Worm (Caenorhabditis elegans): ENCODE data around the gene C11H1.5.
A peak's percentile ranks its signal among the peaks of the same experiment; 100 is the strongest.

The C11H1.5 gene

ce11 chrX:14309656-14310055 is 6.7 kb upstream of the C11H1.5 start:
- TF ChIP-seq unc-62 (GFP tag; optimal IDR thresholded peaks at IDR 0.05) (no peak), mcd-1 (GFP tag; IDR thresholded peaks at IDR 0.05) (no peak), madf-6 (GFP tag; IDR thresholded peaks at IDR 0.05) (no peak)

- TF ChIP-seq mxl-1 (tag; optimal IDR thresholded peaks at IDR 0.05): no peak
- no peak for TF ChIP-seq mes-4 (tag; optimal IDR thresholded peaks at IDR 0.05)
- TF ChIP-seq dox-1 (GFP tag; IDR thresholded peaks at IDR 0.05): no peak
- no peak for TF ChIP-seq nfya-1 (tag; optimal IDR thresholded peaks at IDR 0.05; ENCODE audit: borderline replicate concordance, insufficient read depth)
- no peak for TF ChIP-seq Y53G8AR.9 (GFP tag; conservative IDR thresholded peaks at IDR 0.05)
- no peak for TF ChIP-seq ztf-26 (tag; optimal IDR thresholded peaks at IDR 0.05)
- TF ChIP-seq athp-1 (tag; optimal IDR thresholded peaks at IDR 0.05): no peak
- TF ChIP-seq akir-1 (GFP tag; optimal IDR thresholded peaks at IDR 0.05): no peak
- no peak for TF ChIP-seq nhr-80 (tag; optimal IDR thresholded peaks at IDR 0.05)
- no peak for TF ChIP-seq snpc-1.1 (tag; optimal IDR thresholded peaks at IDR 0.05; ENCODE audit: insufficient read depth)
- TF ChIP-seq repo-1 (tag; optimal IDR thresholded peaks at IDR 0.05): no peak
- TF ChIP-seq F10E7.11 (tag; optimal IDR thresholded peaks at IDR 0.05): no peak
- no peak for TF ChIP-seq chd-7 (tag; optimal IDR thresholded peaks at IDR 0.05)
- no peak for TF ChIP-seq pha-4 (tag; optimal IDR thresholded peaks at IDR 0.05)
- no peak for TF ChIP-seq lsl-1 (GFP tag; optimal IDR thresholded peaks at IDR 0.05)
- TF ChIP-seq efl-1 (GFP tag; optimal IDR thresholded peaks at IDR 0.05): no peak
- TF ChIP-seq madf-6 (GFP tag; IDR thresholded peaks at IDR 0.05): no peak
- TF ChIP-seq ceh-40 (GFP tag; IDR thresholded peaks at IDR 0.05): no peak
These were observed 4.7 kb upstream of the C11H1.5 start, which contains the start of gene gphr-2 for ce11 chrX:14307667-14308066. TSS of gene gphr-2 (minus strand) at chrX:14307767.

- TF ChIP-seq sdz-38 (tag; optimal IDR thresholded peaks at IDR 0.05) (no peak), pha-4 (tag; optimal IDR thresholded peaks at IDR 0.05) (no peak), tlf-1 (GFP tag; optimal IDR thresholded peaks at IDR 0.05) (no peak), mel-28 (tag; optimal IDR thresholded peaks at IDR 0.05; ENCODE audit: borderline replicate concordance) (no peak), madf-6 (GFP tag; IDR thresholded peaks at IDR 0.05) (no peak), ceh-79 (tag; optimal IDR thresholded peaks at IDR 0.05) (no peak), ama-1 (optimal IDR thresholded peaks at IDR 0.05) (no peak), ama-1 (GFP tag; optimal IDR thresholded peaks at IDR 0.05) (no peak), atf-7 (tag; optimal IDR thresholded peaks at IDR 0.05) (no peak), lin-35 (GFP tag; optimal IDR thresholded peaks at IDR 0.05) (no peak), T07F8.4 (tag; optimal IDR thresholded peaks at IDR 0.05) (no peak), attf-5 (GFP tag; optimal IDR thresholded peaks at IDR 0.05) (peak; percentile 75), lin-26 (GFP tag; IDR thresholded peaks at IDR 0.05) (no peak), dpff-1 (tag; optimal IDR thresholded peaks at IDR 0.05) (no peak), F55B11.4 (tag; optimal IDR thresholded peaks at IDR 0.05; ENCODE audit: borderline replicate concordance, insufficient read depth) (no peak), him-1 (tag; optimal IDR thresholded peaks at IDR 0.05) (no peak), Y56A3A.18 (GFP tag; IDR thresholded peaks at IDR 0.05) (0 out of 2 replicates have a peak, but pooled peaks have one; percentile 17), dpl-1 (GFP tag; optimal IDR thresholded peaks at IDR 0.05) (no peak), nfya-2 (GFP tag; IDR thresholded peaks at IDR 0.05) (no peak), mcd-1 (GFP tag; IDR thresholded peaks at IDR 0.05) (peak; percentile 60), tbp1 (GFP tag; optimal IDR thresholded peaks at IDR 0.05) (no peak), ztf-25 (GFP tag; IDR thresholded peaks at IDR 0.05) (no peak), ekl-4 (GFP tag; IDR thresholded peaks at IDR 0.05) (0 out of 2 replicates have a peak, but pooled peaks have one; percentile 43), T26A5.8 (tag; optimal IDR thresholded peaks at IDR 0.05) (no peak), nhr-27 (tag; optimal IDR thresholded peaks at IDR 0.05) (no peak), fkh-3 (tag; optimal IDR thresholded peaks at IDR 0.05) (no peak), lsl-1 (GFP tag; optimal IDR thresholded peaks at IDR 0.05) (no peak), rcor-1 (GFP tag; IDR thresholded peaks at IDR 0.05) (no peak), snpc-4 (GFP tag; optimal IDR thresholded peaks at IDR 0.05) (no peak), snpc-4 (tag; optimal IDR thresholded peaks at IDR 0.05) (no peak), lag-1 (GFP tag; IDR thresholded peaks at IDR 0.05) (no peak), egl-18 (GFP tag; IDR thresholded peaks at IDR 0.05) (no peak), snpc-1.1 (tag; optimal IDR thresholded peaks at IDR 0.05; ENCODE audit: insufficient read depth) (no peak)
These were observed 5.8 kb downstream of the C11H1.5 start for ce11 chrX:14297209-14297608.
